Worm (Caenorhabditis elegans) whole organism, early embryonic: ENCODE data around the gene dpy-28.

Source experiments
- B0310.2 ChIP-seq: sonication (generic microtip); optimal IDR thresholded peaks from 2 replicates; lab custom pipeline; 2016; ENCODE audit warnings: mild to moderate bottlenecking, missing genetic modification characterization, missing compliant biosample characterization
- F13C5.2 ChIP-seq: sonication (generic microtip); optimal IDR thresholded peaks from 2 replicates; lab custom pipeline; 2017; ENCODE audit warnings: mild to moderate bottlenecking, missing genetic modification characterization, inconsistent platforms, missing compliant biosample characterization
- aly-1 ChIP-seq: sonication (generic microtip); optimal IDR thresholded peaks from 2 replicates; lab custom pipeline; 2016; ENCODE audit warnings: missing genetic modification characterization, missing compliant biosample characterization
- ama-1 ChIP-seq: fragments of 150-350 bp; optimal IDR thresholded peaks from 2 replicates; lab custom pipeline; 2014
- ceh-36 ChIP-seq: sonication (generic microtip); optimal IDR thresholded peaks from 2 replicates; lab custom pipeline; 2016; ENCODE audit warnings: missing genetic modification characterization, inconsistent platforms, missing compliant biosample characterization
- flt-1 ChIP-seq: fragments of 200-800 bp; sonication (Bioruptor generic); IDR thresholded peaks from 2 replicates; pipeline ENCODE4 v1.3.6; 2022; ENCODE audit warnings: missing genetic modification characterization, missing compliant biosample characterization
- hmg-4 ChIP-seq: fragments of 200-800 bp; sonication (Bioruptor generic); optimal IDR thresholded peaks from 2 replicates; lab custom pipeline; 2018; ENCODE audit warnings: mild to moderate bottlenecking, missing genetic modification characterization, missing compliant biosample characterization
- hnd-1 ChIP-seq: sonication (generic microtip); optimal IDR thresholded peaks from 2 replicates; lab custom pipeline; 2016; ENCODE audit warnings: missing genetic modification characterization, missing compliant biosample characterization
- pes-1 ChIP-seq: fragments of 200-800 bp; sonication (Bioruptor generic); IDR thresholded peaks from 2 replicates; pipeline ENCODE4 v1.3.6; 2022; ENCODE audit warnings: missing genetic modification reagents, missing genetic modification characterization, missing compliant biosample characterization
- tbx-37 ChIP-seq: fragments of 200-800 bp; sonication (Bioruptor generic); conservative IDR thresholded peaks from 2 replicates; pipeline ENCODE4 v1.3.6; 2022; ENCODE audit warnings: missing genetic modification reagents, missing genetic modification characterization, missing compliant biosample characterization

DNA sequence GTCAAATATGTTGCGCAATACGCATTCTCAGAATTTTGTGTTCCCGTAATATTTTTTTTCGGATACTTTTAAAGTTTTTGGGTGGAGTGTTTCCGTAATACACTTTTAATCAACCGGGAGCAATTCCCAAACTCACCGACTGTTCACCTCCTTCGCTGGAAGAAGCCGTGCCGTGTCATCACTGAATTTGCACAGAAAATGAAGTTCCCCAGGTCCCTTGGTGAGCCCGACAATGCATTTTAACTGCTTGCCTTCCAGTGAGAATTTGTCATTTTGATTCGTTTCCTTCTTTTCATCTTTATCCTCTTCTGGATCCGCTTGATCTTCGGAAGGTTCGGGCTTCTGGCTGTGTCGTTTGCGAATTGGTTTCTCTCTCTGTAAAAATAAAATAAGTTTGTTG, 8.6 kb upstream of the dpy-28 start:
- TF ChIP-seq B0310.2 (tag; lab: Kevin White, UChicago) (no peak), ama-1 (no peak), pes-1 (GFP tag; lab: Robert Waterston, UW) (no peak), flt-1 (GFP tag; lab: Robert Waterston, UW) (no peak), F13C5.2 (tag; lab: Kevin White, UChicago) (no peak), hnd-1 (tag; lab: Kevin White, UChicago) (no peak), hmg-4 (GFP tag; lab: Kevin White, UChicago) (no peak), aly-1 (tag; lab: Kevin White, UChicago) (no peak), ceh-36 (tag; lab: Kevin White, UChicago) (no peak), tbx-37 (GFP tag; lab: Robert Waterston, UW) (no peak)
